Worm (Caenorhabditis elegans) whole organism, L3 larva: ENCODE results near the gene C49G7.10.

Experiments
- aly-2 ChIP-seq: fragments of 150-350 bp; optimal IDR thresholded peaks from 2 replicates; lab custom pipeline; 2014; ENCODE audit warnings: missing biosample characterization, missing genetic modification characterization
- egl-27 ChIP-seq: sonication (generic microtip); optimal IDR thresholded peaks from 4 replicates; lab custom pipeline; 2017; ENCODE audit warnings: missing biosample characterization, missing genetic modification reagents, missing genetic modification characterization
- elt-2 ChIP-seq: sonication (generic microtip); optimal IDR thresholded peaks from 2 replicates; lab custom pipeline; 2016; ENCODE audit warnings: missing genetic modification reagents, mild to moderate bottlenecking, missing genetic modification characterization, missing compliant biosample characterization
- nhr-237 ChIP-seq: fragments of 150-350 bp; optimal IDR thresholded peaks from 2 replicates; lab custom pipeline; 2014; ENCODE audit warnings: missing biosample characterization, missing genetic modification characterization
- unc-62 ChIP-seq: fragments of 150-350 bp; sonication (generic microtip); optimal IDR thresholded peaks from 4 replicates; lab custom pipeline; 2014; ENCODE audit warnings: missing biosample characterization, missing genetic modification reagents, missing genetic modification characterization
- ztf-11 ChIP-seq: fragments of 150-350 bp; optimal IDR thresholded peaks from 2 replicates; lab custom pipeline; 2014; ENCODE audit warnings: missing biosample characterization, missing genetic modification characterization

DNA sequence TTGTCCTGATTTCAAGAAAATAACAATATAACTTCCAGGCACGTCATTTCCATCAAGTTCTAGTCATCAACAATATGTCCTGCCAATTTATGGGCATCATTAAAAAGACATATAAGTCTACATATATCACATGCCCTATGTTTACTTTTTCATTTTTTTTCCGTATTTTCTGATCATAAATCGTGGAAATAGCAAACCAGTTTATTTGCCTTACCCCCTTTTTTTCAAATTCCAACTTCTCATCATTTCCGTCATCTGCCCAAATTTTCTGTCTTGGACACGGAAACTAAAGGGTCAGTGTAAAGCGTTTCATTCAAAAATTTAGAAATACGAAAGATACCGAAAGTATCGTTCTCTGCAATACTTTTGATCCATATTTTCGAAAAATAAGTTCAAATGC is 49.5 kb downstream of the C49G7.10 start:
- TF ChIP-seq elt-2 (tag; lab: Kevin White, UChicago) = no peak
- no peak for TF ChIP-seq egl-27
- no peak for TF ChIP-seq ztf-11 (tag; lab: Kevin White, UChicago)
- TF ChIP-seq aly-2 (tag; lab: Kevin White, UChicago) = no peak
- no peak for TF ChIP-seq unc-62
- no peak for TF ChIP-seq nhr-237 (tag; lab: Kevin White, UChicago)
